Fruit fly (Drosophila melanogaster) whole organism, prepupa: Measurements from ENCODE around the gene CG5446.

Source experiments
- Blimp-1 ChIP-seq: fragments of 200-800 bp; sonication (Bioruptor generic); optimal IDR thresholded peaks from 3 replicates; lab custom pipeline; 2017; ENCODE audit warnings: missing biosample characterization, missing genetic modification characterization, mild to moderate bottlenecking, moderate library complexity, missing genetic modification reagents
- CG10631 ChIP-seq: fragments of 200-800 bp; sonication (Bioruptor generic); optimal IDR thresholded peaks from 2 replicates; lab custom pipeline; 2016; ENCODE audit warnings: missing biosample characterization, missing genetic modification characterization
- CG11294 ChIP-seq: fragments of 200-800 bp; sonication (Bioruptor generic); IDR thresholded peaks from 2 replicates; pipeline ENCODE4 v1.3.6; 2022; ENCODE audit warnings: missing biosample characterization, missing genetic modification characterization
- CG11902 ChIP-seq: fragments of 200-800 bp; sonication (Bioruptor generic); optimal IDR thresholded peaks from 3 replicates; lab custom pipeline; 2016; ENCODE audit warnings: missing biosample characterization, missing genetic modification characterization
- CG15336 ChIP-seq: fragments of 200-800 bp; sonication (Bioruptor generic); IDR thresholded peaks from 2 replicates; pipeline ENCODE4 v1.3.6; 2022; ENCODE audit warnings: missing biosample characterization, missing genetic modification characterization
- CG1621 ChIP-seq: fragments of 200-800 bp; sonication (Bioruptor generic); optimal IDR thresholded peaks from 3 replicates; lab custom pipeline; 2018; ENCODE audit warnings: missing biosample characterization, mild to moderate bottlenecking, missing genetic modification characterization
- CG3032 ChIP-seq: fragments of 200-800 bp; optimal IDR thresholded peaks from 2 replicates; lab custom pipeline; 2019; ENCODE audit warnings: missing biosample characterization, mild to moderate bottlenecking, missing genetic modification characterization, moderate library complexity
- CG31627 ChIP-seq: fragments of 200-800 bp; sonication (Bioruptor generic); optimal IDR thresholded peaks from 3 replicates; lab custom pipeline; 2016; ENCODE audit warnings: missing biosample characterization, missing genetic modification characterization
- CG32006 ChIP-seq: fragments of 200-800 bp; sonication (Bioruptor generic); optimal IDR thresholded peaks from 3 replicates; lab custom pipeline; 2017; ENCODE audit warnings: missing biosample characterization, mild to moderate bottlenecking, missing genetic modification characterization
- CG34406 ChIP-seq: fragments of 200-800 bp; sonication (Bioruptor generic); optimal IDR thresholded peaks from 3 replicates; lab custom pipeline; 2016; ENCODE audit warnings: missing biosample characterization, missing genetic modification characterization
- CG3919 ChIP-seq: fragments of 200-800 bp; sonication (Bioruptor generic); optimal IDR thresholded peaks from 3 replicates; lab custom pipeline; 2016; ENCODE audit warnings: missing biosample characterization, missing genetic modification characterization
- CG4318 ChIP-seq: fragments of 200-800 bp; sonication (Bioruptor generic); optimal IDR thresholded peaks from 3 replicates; lab custom pipeline; 2017; ENCODE audit warnings: missing biosample characterization, mild to moderate bottlenecking, missing genetic modification characterization
- CG6276 ChIP-seq: fragments of 200-800 bp; sonication (Bioruptor generic); optimal IDR thresholded peaks from 2 replicates; lab custom pipeline; 2017; ENCODE audit warnings: missing biosample characterization, mild to moderate bottlenecking, missing genetic modification characterization
- CG6792 ChIP-seq: fragments of 200-800 bp; sonication (Bioruptor generic); optimal IDR thresholded peaks from 3 replicates; lab custom pipeline; 2016; ENCODE audit warnings: missing biosample characterization, missing genetic modification characterization
- CG6854 ChIP-seq: fragments of 200-800 bp; sonication (Bioruptor generic); optimal IDR thresholded peaks from 2 replicates; lab custom pipeline; 2017; ENCODE audit warnings: missing biosample characterization, mild to moderate bottlenecking, missing genetic modification characterization
- CG7368 ChIP-seq: fragments of 200-800 bp; sonication (Bioruptor generic); optimal IDR thresholded peaks from 3 replicates; lab custom pipeline; 2016; ENCODE audit warnings: missing biosample characterization, missing genetic modification characterization
- CG8119 ChIP-seq: fragments of 200-800 bp; sonication (Bioruptor generic); IDR thresholded peaks from 3 replicates; pipeline ENCODE4 v1.3.6; 2022; ENCODE audit warnings: missing biosample characterization, missing genetic modification characterization
- CG8319 ChIP-seq: fragments of 200-800 bp; sonication (Bioruptor generic); optimal IDR thresholded peaks from 3 replicates; lab custom pipeline; 2016; ENCODE audit warnings: missing biosample characterization, missing genetic modification characterization
- CG8632 ChIP-seq: fragments of 200-800 bp; sonication (Bioruptor generic); optimal IDR thresholded peaks from 3 replicates; lab custom pipeline; 2016; ENCODE audit warnings: missing biosample characterization, missing genetic modification characterization
- CG9139 ChIP-seq: fragments of 200-800 bp; sonication (Bioruptor generic); optimal IDR thresholded peaks from 3 replicates; lab custom pipeline; 2017; ENCODE audit warnings: missing biosample characterization, mild to moderate bottlenecking, missing genetic modification characterization
- Eip75B ChIP-seq: fragments of 200-800 bp; sonication (Bioruptor generic); optimal IDR thresholded peaks from 3 replicates; lab custom pipeline; 2016; ENCODE audit warnings: missing biosample characterization, missing genetic modification characterization
- Eip78C ChIP-seq: fragments of 200-800 bp; sonication (Bioruptor generic); peaks from one replicate; lab custom pipeline; 2016; ENCODE audit warnings: missing biosample characterization, missing genetic modification characterization
- Ets21C ChIP-seq: fragments of 200-800 bp; sonication (Bioruptor generic); optimal IDR thresholded peaks from 3 replicates; lab custom pipeline; 2016; ENCODE audit warnings: missing biosample characterization, missing genetic modification characterization
- Ets96B ChIP-seq: fragments of 200-800 bp; optimal IDR thresholded peaks from 2 replicates; lab custom pipeline; 2019; ENCODE audit warnings: missing biosample characterization, mild to moderate bottlenecking, missing genetic modification characterization, moderate library complexity
- Gug ChIP-seq: fragments of 200-800 bp; sonication (Bioruptor generic); IDR thresholded peaks from 2 replicates; pipeline ENCODE4 v1.3.6; 2022; ENCODE audit warnings: missing biosample characterization, missing genetic modification characterization
- Hr39 ChIP-seq: fragments of 200-800 bp; sonication (Bioruptor generic); optimal IDR thresholded peaks from 2 replicates; lab custom pipeline; 2016; ENCODE audit warnings: missing biosample characterization, missing genetic modification characterization
- Hr4 ChIP-seq: fragments of 200-800 bp; sonication (Bioruptor generic); optimal IDR thresholded peaks from 3 replicates; lab custom pipeline; 2016; ENCODE audit warnings: missing biosample characterization, missing genetic modification characterization
- Lpt ChIP-seq: fragments of 200-800 bp; sonication (Bioruptor generic); optimal IDR thresholded peaks from 3 replicates; lab custom pipeline; 2016; ENCODE audit warnings: missing biosample characterization, missing genetic modification characterization
- Smox ChIP-seq: fragments of 200-800 bp; sonication (Bioruptor generic); optimal IDR thresholded peaks from 3 replicates; lab custom pipeline; 2016; ENCODE audit warnings: missing biosample characterization, missing genetic modification characterization
- Sox102F ChIP-seq: fragments of 200-800 bp; sonication (Bioruptor generic); optimal IDR thresholded peaks from 2 replicates; lab custom pipeline; 2016; ENCODE audit warnings: missing biosample characterization, mild to moderate bottlenecking, missing genetic modification characterization
- Sox14 ChIP-seq: fragments of 200-800 bp; sonication (Bioruptor generic); optimal IDR thresholded peaks from 3 replicates; lab custom pipeline; 2016; ENCODE audit warnings: missing biosample characterization, missing genetic modification characterization
- Sox15 ChIP-seq: fragments of 200-800 bp; sonication (Bioruptor generic); optimal IDR thresholded peaks from 3 replicates; lab custom pipeline; 2016; ENCODE audit warnings: missing biosample characterization, missing genetic modification characterization
- achi ChIP-seq: fragments of 200-800 bp; sonication (Bioruptor generic); optimal IDR thresholded peaks from 3 replicates; lab custom pipeline; 2016; ENCODE audit warnings: missing biosample characterization, missing genetic modification characterization
- acj6 ChIP-seq: fragments of 200-800 bp; sonication (Bioruptor generic); optimal IDR thresholded peaks from 3 replicates; lab custom pipeline; 2016; ENCODE audit warnings: missing biosample characterization, missing genetic modification characterization
- cyc ChIP-seq: fragments of 200-800 bp; sonication (Bioruptor generic); optimal IDR thresholded peaks from 3 replicates; lab custom pipeline; 2016; ENCODE audit warnings: missing biosample characterization, missing genetic modification characterization
- dac ChIP-seq: fragments of 200-800 bp; sonication (Bioruptor generic); optimal IDR thresholded peaks from 2 replicates; lab custom pipeline; 2017; ENCODE audit warnings: missing biosample characterization, mild to moderate bottlenecking, missing genetic modification characterization
- dsx ChIP-seq: fragments of 200-800 bp; optimal IDR thresholded peaks from 3 replicates; lab custom pipeline; 2019; ENCODE audit warnings: missing biosample characterization, mild to moderate bottlenecking, missing genetic modification characterization, moderate library complexity; ENCODE audit not compliant: poor library complexity, severe bottlenecking
- eg ChIP-seq: fragments of 200-800 bp; sonication (Bioruptor generic); IDR thresholded peaks from 3 replicates; pipeline ENCODE4 v1.3.6; 2022; ENCODE audit warnings: missing biosample characterization, missing genetic modification characterization
- esn ChIP-seq: fragments of 200-800 bp; sonication (Bioruptor generic); optimal IDR thresholded peaks from 2 replicates; lab custom pipeline; 2016; ENCODE audit warnings: missing biosample characterization, mild to moderate bottlenecking, missing genetic modification characterization, moderate library complexity
- fd85E ChIP-seq: fragments of 200-800 bp; sonication (Bioruptor generic); optimal IDR thresholded peaks from 3 replicates; lab custom pipeline; 2016; ENCODE audit warnings: missing biosample characterization, missing genetic modification characterization
- fkh ChIP-seq: fragments of 200-800 bp; sonication (Bioruptor generic); optimal IDR thresholded peaks from 3 replicates; lab custom pipeline; 2017; ENCODE audit warnings: missing biosample characterization, mild to moderate bottlenecking, missing genetic modification characterization, moderate library complexity
- lz ChIP-seq: fragments of 200-800 bp; sonication (Bioruptor generic); optimal IDR thresholded peaks from 3 replicates; lab custom pipeline; 2016; ENCODE audit warnings: missing biosample characterization, missing genetic modification characterization
- net ChIP-seq: fragments of 200-800 bp; sonication (Bioruptor generic); optimal IDR thresholded peaks from 3 replicates; lab custom pipeline; 2016; ENCODE audit warnings: missing biosample characterization, missing genetic modification characterization
- pdm3 ChIP-seq: fragments of 200-800 bp; sonication (Bioruptor generic); optimal IDR thresholded peaks from 3 replicates; lab custom pipeline; 2016; ENCODE audit warnings: missing biosample characterization, missing genetic modification characterization
- salr ChIP-seq, 2 experiments: fragments of 200-800 bp; sonication (Bioruptor generic); optimal IDR thresholded peaks; 3 replicates each; lab custom pipeline; 2016 to 2018; ENCODE audit warnings: missing biosample characterization in 2 of 2, missing genetic modification characterization in 2 of 2, mild to moderate bottlenecking in 1 of 2
- ss ChIP-seq, 2 experiments: fragments of 200-800 bp; sonication (Bioruptor generic); optimal IDR thresholded peaks; 2 replicates in 1 of 2; 3 replicates in 1 of 2; lab custom pipeline; 2017 to 2018; ENCODE audit warnings: mild to moderate bottlenecking in 2 of 2, missing biosample characterization in 2 of 2, missing genetic modification characterization in 2 of 2, moderate library complexity in 1 of 2
- svp ChIP-seq: fragments of 200-800 bp; sonication (Bioruptor generic); peaks from one replicate; lab custom pipeline; 2016; ENCODE audit warnings: missing biosample characterization, missing genetic modification characterization
- topi ChIP-seq: fragments of 200-800 bp; sonication (Bioruptor generic); optimal IDR thresholded peaks from 3 replicates; lab custom pipeline; 2016; ENCODE audit warnings: missing biosample characterization, missing genetic modification characterization
- vri ChIP-seq: fragments of 200-800 bp; sonication (Bioruptor generic); optimal IDR thresholded peaks from 3 replicates; lab custom pipeline; 2016; ENCODE audit warnings: missing biosample characterization, mild to moderate bottlenecking, missing genetic modification characterization

Gene CG5446

dm6 chr2L:12460767-12461739, 33.5 kb upstream of the CG5446 start (continued):
- TF ChIP-seq CG32006 (GFP tag; lab: Kevin White, UChicago) = peak; percentile 18
- TF ChIP-seq net = peak; percentile 72
- no peak for TF ChIP-seq Gug
- TF ChIP-seq esn = peak; percentile 69
- TF ChIP-seq salr (GFP tag; optimal IDR thresholded peaks at IDR 0.05; lab: Kevin White, UChicago) = peak in 1 of 2 experiments; percentile 0
- no peak for TF ChIP-seq dac (GFP tag; lab: Kevin White, UChicago)
- TF ChIP-seq cyc (GFP tag; lab: Kevin White, UChicago) = no peak
- TF ChIP-seq Ets21C (GFP tag; lab: Kevin White, UChicago) = no peak
- peak; percentile 54 for TF ChIP-seq fd85E (GFP tag; lab: Kevin White, UChicago)
- peak; percentile 88 for TF ChIP-seq Eip78C
- peak; percentile 39 for TF ChIP-seq CG1621 (tag; lab: Kevin White, UChicago)
- TF ChIP-seq Blimp-1 (GFP tag; lab: Kevin White, UChicago) = peak; percentile 56
- TF ChIP-seq pdm3 (GFP tag; lab: Kevin White, UChicago) = peak; percentile 26
- peak; percentile 71 for TF ChIP-seq svp (GFP tag; lab: Kevin White, UChicago)
- no peak; the same call in 1 of the 2 replicates for TF ChIP-seq CG15336
- TF ChIP-seq CG3919 (GFP tag; lab: Kevin White, UChicago) = peak; percentile 58
- peak; percentile 34 for TF ChIP-seq CG8632
- peak; percentile 58; the same call in 2 of the 3 replicates for TF ChIP-seq CG8119
- TF ChIP-seq Smox (GFP tag; lab: Kevin White, UChicago) = peak; percentile 57
- peak; percentile 80 for TF ChIP-seq eg (GFP tag; lab: Robert Waterston, UW)
- peak; percentile 68 for TF ChIP-seq Sox102F
- TF ChIP-seq CG4318 (GFP tag; lab: Kevin White, UChicago) = no peak
- TF ChIP-seq CG11902 (GFP tag; lab: Kevin White, UChicago) = no peak
- peak; percentile 32 for TF ChIP-seq Sox14 (GFP tag; lab: Kevin White, UChicago)
- TF ChIP-seq acj6 (GFP tag; lab: Kevin White, UChicago) = peak; percentile 8
- TF ChIP-seq Hr39 (GFP tag; lab: Kevin White, UChicago) = no peak
- peak; percentile 61 for TF ChIP-seq topi (GFP tag; lab: Kevin White, UChicago)
- no peak for TF ChIP-seq CG8319
- TF ChIP-seq fkh (GFP tag; lab: Kevin White, UChicago) = peak; percentile 99
- TF ChIP-seq CG6276 = peak; percentile 64
- TF ChIP-seq Sox15 (GFP tag; lab: Kevin White, UChicago) = no peak
- TF ChIP-seq achi (GFP tag; lab: Kevin White, UChicago) = peak; percentile 35
- peak; percentile 42 for TF ChIP-seq Lpt
- no peak for TF ChIP-seq CG7368 (GFP tag; lab: Kevin White, UChicago)
- TF ChIP-seq Eip75B (GFP tag; lab: Kevin White, UChicago) = peak; percentile 51
- TF ChIP-seq lz (GFP tag; lab: Kevin White, UChicago) = peak; percentile 30
- peak; percentile 79 to 84 for TF ChIP-seq ss (GFP tag; optimal IDR thresholded peaks at IDR 0.05; lab: Kevin White, UChicago)

- TF ChIP-seq CG6854 (no peak), CG6276 (no peak), Eip75B (GFP tag; lab: Kevin White, UChicago) (no peak), Lpt (no peak), achi (GFP tag; lab: Kevin White, UChicago) (no peak), Eip78C (peak; percentile 30), ss (GFP tag; optimal IDR thresholded peaks at IDR 0.05; lab: Kevin White, UChicago) (no peak), CG6792 (GFP tag; lab: Kevin White, UChicago) (no peak), net (no peak), CG3032 (tag; lab: Kevin White, UChicago) (no peak), svp (GFP tag; lab: Kevin White, UChicago) (peak; percentile 73), CG10631 (GFP tag; lab: Kevin White, UChicago) (no peak), acj6 (GFP tag; lab: Kevin White, UChicago) (no peak), CG34406 (GFP tag; lab: Kevin White, UChicago) (no peak), lz (GFP tag; lab: Kevin White, UChicago) (no peak), Hr4 (no peak), CG9139 (GFP tag; lab: Kevin White, UChicago) (no peak), Sox15 (GFP tag; lab: Kevin White, UChicago) (no peak), CG31627 (GFP tag; lab: Kevin White, UChicago) (no peak), dsx (no peak), CG11294 (no peak), Sox14 (GFP tag; lab: Kevin White, UChicago) (peak; percentile 5), Ets96B (tag; lab: Kevin White, UChicago) (no peak), vri (no peak)
Measured at dm6 chr2L:12459841-12460240, 32.3 kb upstream of the CG5446 start.
